Worm (Caenorhabditis elegans): Measurements from ENCODE around the gene T04F8.7.

ce11 chrX:11666545-11667177 is 14.1 kb downstream of the T04F8.7 start, which contains the start of gene noca-2:
- no peak for TF ChIP-seq ttx-3 (tag; optimal IDR thresholded peaks at IDR 0.05)
- no peak for TF ChIP-seq ceh-9 (tag; optimal IDR thresholded peaks at IDR 0.05)
- no peak for TF ChIP-seq sdc-2 (tag; optimal IDR thresholded peaks at IDR 0.05)
- no peak for TF ChIP-seq ref-2 (tag; optimal IDR thresholded peaks at IDR 0.05)
- TF ChIP-seq ama-1 (optimal IDR thresholded peaks at IDR 0.05), result no peak
- no peak for TF ChIP-seq hlh-8 (tag; optimal IDR thresholded peaks at IDR 0.05)
- no peak for TF ChIP-seq pha-2 (tag; optimal IDR thresholded peaks at IDR 0.05)
- TF ChIP-seq tbx-7 (tag; optimal IDR thresholded peaks at IDR 0.05), result no peak
- TF ChIP-seq pag-3 (tag; optimal IDR thresholded peaks at IDR 0.05; ENCODE audit: borderline replicate concordance), result no peak

Measured in whole organism, late embryonic.